Worm (Caenorhabditis elegans) whole organism, L4 larva: ENCODE results near the gene Y43F8B.15.

Experiments
- jun-1 ChIP-seq: fragments of 150-350 bp; optimal IDR thresholded peaks from 2 replicates; lab custom pipeline; 2014; ENCODE audit warnings: missing biosample characterization, missing genetic modification reagents, missing genetic modification characterization
- nhr-25 ChIP-seq: sonication (generic microtip); optimal IDR thresholded peaks from 2 replicates; lab custom pipeline; 2017; ENCODE audit warnings: missing genetic modification characterization, mild to moderate bottlenecking, missing compliant biosample characterization, antibody characterized with exemption, moderate library complexity, borderline replicate concordance; ENCODE audit not compliant: insufficient read depth
- snpc-4 ChIP-seq: fragments of 150-350 bp; optimal IDR thresholded peaks from 2 replicates; lab custom pipeline; 2014; ENCODE audit warnings: missing biosample characterization, missing genetic modification characterization
- unc-39 ChIP-seq: sonication (generic microtip); optimal IDR thresholded peaks from 2 replicates; lab custom pipeline; 2017; ENCODE audit warnings: missing biosample characterization, missing genetic modification characterization

DNA sequence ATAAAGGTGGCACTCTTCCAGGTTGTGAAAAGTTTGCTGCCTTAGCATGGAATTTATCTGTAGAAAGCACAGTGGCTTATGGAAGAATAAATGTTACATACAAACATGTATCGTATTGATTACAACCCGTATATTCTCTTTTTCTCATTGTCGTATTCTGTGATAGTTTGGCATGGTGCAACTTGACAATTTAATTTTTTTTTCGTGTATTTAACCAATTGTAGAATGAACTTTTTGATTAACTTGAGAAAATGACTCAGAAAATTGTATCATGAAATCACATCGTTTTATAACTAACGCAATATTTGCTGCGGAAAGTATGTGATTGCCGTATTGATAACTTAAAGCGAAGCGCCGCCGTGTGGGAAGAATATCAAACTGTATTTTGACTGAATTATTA, 4.8 kb downstream of the Y43F8B.15 start, which contains the start of gene Y43F8B.24:
- TF ChIP-seq snpc-4 (tag; lab: Kevin White, UChicago), result no peak
- TF ChIP-seq nhr-25 (tag; lab: Kevin White, UChicago), result no peak
- no peak for TF ChIP-seq unc-39 (tag; lab: Kevin White, UChicago)
- TF ChIP-seq jun-1, result no peak
